Fruit fly (Drosophila melanogaster) whole organism, embryonic: ENCODE measurements around the gene Tcs3.

Experiments used
- ATbp ChIP-seq: fragments of 200-800 bp; sonication (Bioruptor generic); optimal IDR thresholded peaks from 2 replicates; lab custom pipeline; 2017; ENCODE audit warnings: missing biosample characterization, mild to moderate bottlenecking, missing genetic modification characterization, missing genetic modification reagents
- Antp ChIP-seq: fragments of 200-800 bp; sonication (Bioruptor generic); optimal IDR thresholded peaks from 3 replicates; lab custom pipeline; 2016; ENCODE audit warnings: missing biosample characterization, missing genetic modification characterization
- Atf3 ChIP-seq: fragments of 200-800 bp; sonication (Bioruptor generic); optimal IDR thresholded peaks from 3 replicates; lab custom pipeline; 2016; ENCODE audit warnings: missing biosample characterization, missing genetic modification characterization
- Atf6 ChIP-seq: fragments of 200-800 bp; sonication (Bioruptor generic); IDR thresholded peaks from 2 replicates; pipeline ENCODE4 v1.3.6; 2022; ENCODE audit warnings: missing biosample characterization, missing genetic modification characterization
- CG1024 ChIP-seq: fragments of 200-800 bp; sonication (Bioruptor generic); IDR thresholded peaks from 2 replicates; pipeline ENCODE4 v1.3.6; 2022; ENCODE audit warnings: missing biosample characterization, missing genetic modification characterization
- CG11398 ChIP-seq: fragments of 200-800 bp; sonication (Bioruptor generic); optimal IDR thresholded peaks from 2 replicates; lab custom pipeline; 2016; ENCODE audit warnings: missing biosample characterization, missing genetic modification characterization
- CG11696 ChIP-seq: fragments of 200-800 bp; sonication (Bioruptor generic); IDR thresholded peaks from 2 replicates; pipeline ENCODE4 v1.3.6; 2022; ENCODE audit warnings: missing biosample characterization, missing genetic modification characterization
- CG12071 ChIP-seq: fragments of 200-800 bp; sonication (Bioruptor generic); optimal IDR thresholded peaks from 3 replicates; lab custom pipeline; 2018; ENCODE audit warnings: missing biosample characterization, mild to moderate bottlenecking, missing genetic modification characterization
- CG14014 ChIP-seq: fragments of 200-800 bp; sonication (Bioruptor generic); IDR thresholded peaks from 2 replicates; pipeline ENCODE4 v1.3.6; 2022; ENCODE audit warnings: missing biosample characterization, missing genetic modification characterization
- CG14441 ChIP-seq: fragments of 200-800 bp; sonication (Bioruptor generic); IDR thresholded peaks from 2 replicates; pipeline ENCODE4 v1.3.6; 2022; ENCODE audit warnings: missing biosample characterization, missing genetic modification characterization
- CG1529 ChIP-seq: fragments of 200-800 bp; sonication (Bioruptor generic); optimal IDR thresholded peaks from 3 replicates; lab custom pipeline; 2018; ENCODE audit warnings: missing biosample characterization, missing genetic modification characterization
- CG15514 ChIP-seq: fragments of 200-800 bp; sonication (Bioruptor generic); optimal IDR thresholded peaks from 3 replicates; lab custom pipeline; 2017; ENCODE audit warnings: missing biosample characterization, missing genetic modification characterization, mild to moderate bottlenecking, moderate library complexity, missing genetic modification reagents
- CG17328 ChIP-seq: fragments of 200-800 bp; sonication (Bioruptor generic); IDR thresholded peaks from 2 replicates; pipeline ENCODE4 v1.3.6; 2022; ENCODE audit warnings: missing biosample characterization, missing genetic modification characterization
- CG17385 ChIP-seq: fragments of 200-800 bp; sonication (Bioruptor generic); optimal IDR thresholded peaks from 3 replicates; lab custom pipeline; 2018; ENCODE audit warnings: missing biosample characterization, mild to moderate bottlenecking, missing genetic modification characterization
- CG2120 ChIP-seq: fragments of 200-800 bp; sonication (Bioruptor generic); optimal IDR thresholded peaks from 3 replicates; lab custom pipeline; 2016; ENCODE audit warnings: missing biosample characterization, missing genetic modification characterization
- CG2199 ChIP-seq: fragments of 200-800 bp; sonication (Bioruptor generic); IDR thresholded peaks from 3 replicates; pipeline ENCODE4 v1.3.6; 2022; ENCODE audit warnings: missing biosample characterization, missing genetic modification characterization
- CG31441 ChIP-seq: fragments of 200-800 bp; sonication (Bioruptor generic); IDR thresholded peaks from 2 replicates; pipeline ENCODE4 v1.3.6; 2022; ENCODE audit warnings: missing biosample characterization, missing genetic modification characterization
- CG32772 ChIP-seq: fragments of 200-800 bp; sonication (Bioruptor generic); IDR thresholded peaks from 2 replicates; pipeline ENCODE4 v1.3.6; 2022; ENCODE audit warnings: missing biosample characterization, missing genetic modification characterization
- CG3407 ChIP-seq: fragments of 200-800 bp; sonication (Bioruptor generic); optimal IDR thresholded peaks from 2 replicates; lab custom pipeline; 2018; ENCODE audit warnings: missing biosample characterization, mild to moderate bottlenecking, missing genetic modification characterization
- CG4424 ChIP-seq: fragments of 200-800 bp; sonication (Bioruptor generic); optimal IDR thresholded peaks from 3 replicates; lab custom pipeline; 2016; ENCODE audit warnings: missing biosample characterization, missing genetic modification characterization
- CG7839 ChIP-seq: fragments of 200-800 bp; sonication (Bioruptor generic); optimal IDR thresholded peaks from 3 replicates; lab custom pipeline; 2018; ENCODE audit warnings: missing biosample characterization, mild to moderate bottlenecking, missing genetic modification characterization, moderate library complexity
- CG8765 ChIP-seq: fragments of 200-800 bp; sonication (Bioruptor generic); IDR thresholded peaks from 2 replicates; pipeline ENCODE4 v1.3.6; 2022; ENCODE audit warnings: missing biosample characterization, missing genetic modification characterization
- CoRest ChIP-seq: fragments of 200-800 bp; sonication (Bioruptor generic); optimal IDR thresholded peaks from 3 replicates; lab custom pipeline; 2018; ENCODE audit warnings: missing biosample characterization, mild to moderate bottlenecking, missing genetic modification characterization, moderate library complexity
- Dad ChIP-seq: fragments of 200-800 bp; sonication (Bioruptor generic); optimal IDR thresholded peaks from 3 replicates; lab custom pipeline; 2016; ENCODE audit warnings: missing biosample characterization, missing genetic modification characterization
- Dp ChIP-seq: fragments of 200-800 bp; sonication (Bioruptor generic); optimal IDR thresholded peaks from 2 replicates; lab custom pipeline; 2018; ENCODE audit warnings: missing biosample characterization, mild to moderate bottlenecking, missing genetic modification characterization, moderate library complexity
- Meics ChIP-seq: fragments of 200-800 bp; sonication (Bioruptor generic); optimal IDR thresholded peaks from 2 replicates; lab custom pipeline; 2017; ENCODE audit warnings: missing biosample characterization, mild to moderate bottlenecking, missing genetic modification characterization
- NC2α ChIP-seq: fragments of 200-800 bp; sonication (Bioruptor generic); optimal IDR thresholded peaks from 2 replicates; lab custom pipeline; 2016; ENCODE audit warnings: missing biosample characterization, missing genetic modification characterization
- Neu2 ChIP-seq: fragments of 200-800 bp; sonication (Bioruptor generic); optimal IDR thresholded peaks from 3 replicates; lab custom pipeline; 2016; ENCODE audit warnings: missing biosample characterization, missing genetic modification characterization, borderline replicate concordance
- Sry-β ChIP-seq: fragments of 200-800 bp; sonication (Bioruptor generic); optimal IDR thresholded peaks from 2 replicates; lab custom pipeline; 2018; ENCODE audit warnings: missing biosample characterization, mild to moderate bottlenecking, missing genetic modification characterization, moderate library complexity
- Sry-δ ChIP-seq: fragments of 200-800 bp; sonication (Bioruptor generic); optimal IDR thresholded peaks from 2 replicates; lab custom pipeline; 2016; ENCODE audit warnings: missing biosample characterization, missing genetic modification characterization
- Trl ChIP-seq, 3 experiments: fragments of >200 bp in 2 of 3; fragments of 200-800 bp in 1 of 3; sonication (Bioruptor generic) in 1 of 3; optimal IDR thresholded peaks; 2 replicates in 1 of 3; 3 replicates in 2 of 3; lab custom pipeline; 2016 to 2017; ENCODE audit warnings: missing biosample characterization in 1 of 3, missing genetic modification characterization in 1 of 3
- br ChIP-seq: fragments of >200 bp; optimal IDR thresholded peaks from 2 replicates; lab custom pipeline; 2017
- caup ChIP-seq: fragments of 200-800 bp; sonication (Bioruptor generic); optimal IDR thresholded peaks from 3 replicates; lab custom pipeline; 2017; ENCODE audit warnings: missing biosample characterization, mild to moderate bottlenecking, missing genetic modification characterization, moderate library complexity; ENCODE audit not compliant: severe bottlenecking
- chm ChIP-seq: fragments of 200-800 bp; sonication (Bioruptor generic); IDR thresholded peaks from 2 replicates; pipeline ENCODE4 v1.3.6; 2022; ENCODE audit warnings: missing biosample characterization, missing genetic modification characterization
- da ChIP-seq: fragments of 200-800 bp; sonication (Bioruptor generic); optimal IDR thresholded peaks from 2 replicates; lab custom pipeline; 2016; ENCODE audit warnings: missing biosample characterization, missing genetic modification characterization
- disco-r ChIP-seq: fragments of 200-800 bp; sonication (Bioruptor generic); optimal IDR thresholded peaks from 2 replicates; lab custom pipeline; 2016; ENCODE audit warnings: missing biosample characterization, missing genetic modification characterization
- dmrt11E ChIP-seq: fragments of 200-800 bp; sonication (Bioruptor generic); optimal IDR thresholded peaks from 3 replicates; lab custom pipeline; 2018; ENCODE audit warnings: missing biosample characterization, mild to moderate bottlenecking, missing genetic modification characterization, moderate library complexity
- fd64A ChIP-seq: fragments of 200-800 bp; sonication (Bioruptor generic); optimal IDR thresholded peaks from 3 replicates; lab custom pipeline; 2018; ENCODE audit warnings: missing biosample characterization, mild to moderate bottlenecking, missing genetic modification characterization
- gsb-n ChIP-seq: fragments of 200-800 bp; sonication (Bioruptor generic); optimal IDR thresholded peaks from 3 replicates; lab custom pipeline; 2018; ENCODE audit warnings: missing biosample characterization, mild to moderate bottlenecking, missing genetic modification characterization
- gt ChIP-seq: fragments of 200-800 bp; sonication (Bioruptor generic); IDR thresholded peaks from 2 replicates; pipeline ENCODE4 v1.3.6; 2022; ENCODE audit warnings: missing biosample characterization, missing genetic modification characterization
- hb ChIP-seq: fragments of 200-800 bp; sonication (Bioruptor generic); IDR thresholded peaks from 3 replicates; pipeline ENCODE4 v1.3.6; 2022; ENCODE audit warnings: missing biosample characterization, missing genetic modification characterization; ENCODE audit not compliant: partially characterized antibody
- kni ChIP-seq: fragments of 200-800 bp; sonication (Bioruptor generic); optimal IDR thresholded peaks from 3 replicates; lab custom pipeline; 2017; ENCODE audit warnings: mild to moderate bottlenecking, missing biosample characterization, missing genetic modification reagents, missing genetic modification characterization
- org-1 ChIP-seq: fragments of 200-800 bp; sonication (Bioruptor generic); optimal IDR thresholded peaks from 2 replicates; lab custom pipeline; 2017; ENCODE audit warnings: missing biosample characterization, missing genetic modification characterization
- psq ChIP-seq: fragments of 200-800 bp; sonication (Bioruptor generic); optimal IDR thresholded peaks from 2 replicates; lab custom pipeline; 2017; ENCODE audit warnings: missing biosample characterization, missing genetic modification characterization
- pzg ChIP-seq: fragments of 200-800 bp; sonication (Bioruptor generic); optimal IDR thresholded peaks from 3 replicates; lab custom pipeline; 2018; ENCODE audit warnings: missing biosample characterization, mild to moderate bottlenecking, missing genetic modification characterization, moderate library complexity
- seq ChIP-seq: fragments of 200-800 bp; sonication (Bioruptor generic); IDR thresholded peaks from 2 replicates; pipeline ENCODE4 v1.3.6; 2022; ENCODE audit warnings: missing biosample characterization, missing genetic modification characterization
- sima ChIP-seq: fragments of 200-800 bp; sonication (Bioruptor generic); optimal IDR thresholded peaks from 2 replicates; lab custom pipeline; 2016; ENCODE audit warnings: missing biosample characterization, missing genetic modification characterization
- slp2 ChIP-seq: fragments of 200-800 bp; sonication (Bioruptor generic); optimal IDR thresholded peaks from 2 replicates; lab custom pipeline; 2016; ENCODE audit warnings: missing biosample characterization, missing genetic modification characterization
- tna ChIP-seq: fragments of 200-800 bp; sonication (Bioruptor generic); IDR thresholded peaks from 2 replicates; pipeline ENCODE4 v1.3.6; 2022; ENCODE audit warnings: missing biosample characterization, missing genetic modification characterization; ENCODE audit not compliant: partially characterized antibody
- vfl ChIP-seq: fragments of 200-800 bp; sonication (Bioruptor generic); optimal IDR thresholded peaks from 2 replicates; lab custom pipeline; 2016; ENCODE audit warnings: missing biosample characterization, missing genetic modification characterization

Gene Tcs3

dm6 chr3L:16328207-16328891 is 23.4 kb upstream of the Tcs3 start, which contains the start of gene CG13058 (continued):
- TF ChIP-seq CG17385 (peak; percentile 64), gsb-n (tag; lab: Kevin White, UChicago) (no peak), CG14441 (GFP tag; lab: Robert Waterston, UW) (0 out of 2 replicates have a peak, but pooled peaks have one; percentile 41), gt (no peak), CG1024 (GFP tag; lab: Robert Waterston, UW) (peak; percentile 59), pzg (GFP tag; lab: Kevin White, UChicago) (no peak), ATbp (GFP tag; lab: Kevin White, UChicago) (no peak), dmrt11E (tag; lab: Kevin White, UChicago) (no peak), chm (GFP tag; lab: Robert Waterston, UW) (no peak; the same call in 1 of the 2 replicates), Sry-δ (GFP tag; lab: Kevin White, UChicago) (peak; percentile 32), psq (GFP tag; lab: Kevin White, UChicago) (no peak), da (no peak), sima (no peak), Dp (no peak), hb (GFP tag; lab: Robert Waterston, UW) (no peak), CG1529 (GFP tag; lab: Kevin White, UChicago) (no peak), CG12071 (GFP tag; lab: Kevin White, UChicago) (peak; percentile 56), CoRest (tag; lab: Kevin White, UChicago) (peak; percentile 80), tna (no peak), Sry-β (GFP tag; lab: Kevin White, UChicago) (no peak), kni (no peak), CG17328 (GFP tag; lab: Robert Waterston, UW) (peak; percentile 71; the same call in 1 of the 2 replicates), fd64A (GFP tag; lab: Kevin White, UChicago) (no peak), CG11696 (GFP tag; lab: Robert Waterston, UW) (no peak), CG4424 (GFP tag; lab: Kevin White, UChicago) (peak; percentile 22), slp2 (peak; percentile 37), CG32772 (GFP tag; lab: Robert Waterston, UW) (no peak), Dad (GFP tag; lab: Kevin White, UChicago) (no peak), Atf6 (GFP tag; lab: Robert Waterston, UW) (peak; percentile 84), Meics (GFP tag; lab: Kevin White, UChicago) (peak; percentile 61), CG3407 (GFP tag; lab: Kevin White, UChicago) (no peak), CG7839 (tag; lab: Kevin White, UChicago) (peak; percentile 71), CG14014 (GFP tag; lab: Robert Waterston, UW) (peak; percentile 82), seq (GFP tag; lab: Robert Waterston, UW) (peak; percentile 74), CG11398 (GFP tag; lab: Kevin White, UChicago) (peak; percentile 30), caup (GFP tag; lab: Kevin White, UChicago) (peak; percentile 62), Neu2 (GFP tag; lab: Kevin White, UChicago) (no peak), NC2α (GFP tag; lab: Kevin White, UChicago) (no peak), Antp (GFP tag; lab: Kevin White, UChicago) (no peak), Trl (optimal IDR thresholded peaks at IDR 0.05; lab: Kevin White, UChicago) (no peak), Trl (GFP tag; optimal IDR thresholded peaks at IDR 0.05; lab: Kevin White, UChicago) (no peak), CG8765 (GFP tag; lab: Robert Waterston, UW) (no peak), disco-r (peak; percentile 13), br (lab: Kevin White, UChicago) (no peak), CG31441 (GFP tag; lab: Robert Waterston, UW) (0 out of 2 replicates have a peak, but pooled peaks have one; percentile 42), CG2120 (GFP tag; lab: Kevin White, UChicago) (peak; percentile 77), vfl (GFP tag; lab: Kevin White, UChicago) (peak; percentile 14), CG2199 (GFP tag; lab: Robert Waterston, UW) (no peak), Atf3 (peak; percentile 44), CG15514 (GFP tag; lab: Kevin White, UChicago) (peak; percentile 51), org-1 (GFP tag; lab: Kevin White, UChicago) (peak; percentile 50)
